Worm (Caenorhabditis elegans) whole organism, L4/young adult: Measurements from ENCODE around the gene gdi-1.
"Not testable (repeated sequence)": the region's sequence is repeated elsewhere in the genome, so short reads cannot be mapped to it uniquely, and the experiment has no call there.

ENCODE experiments used
- W03F9.2 ChIP-seq: fragments of 150-350 bp; optimal IDR thresholded peaks from 2 replicates; lab custom pipeline; 2014; ENCODE audit warnings: missing biosample characterization, missing genetic modification characterization
- dao-5 ChIP-seq: sonication (generic microtip); optimal IDR thresholded peaks from 2 replicates; lab custom pipeline; 2016; ENCODE audit warnings: missing genotype, missing genetic modification characterization, moderate library complexity, missing compliant biosample characterization
- him-1 ChIP-seq: sonication (generic microtip); optimal IDR thresholded peaks from 2 replicates; lab custom pipeline; 2016; ENCODE audit warnings: missing genotype, missing genetic modification reagents, missing genetic modification characterization, missing compliant biosample characterization

gdi-1 gene

ce11 chrIV:14800931-14801330 lies 8.2 kb upstream of the gdi-1 start:
- no peak for TF ChIP-seq him-1

- TF ChIP-seq dao-5 (tag; lab: Kevin White, UChicago) (no peak), W03F9.2 (tag; lab: Kevin White, UChicago) (no peak), him-1 (no peak)
These were observed 6.5 kb upstream of the gdi-1 start, which contains the start of gene Y57G11C.14 for ce11 chrIV:14799186-14799585. Y57G11C.14 (plus strand) TSS chrIV:14799311.

- no peak for TF ChIP-seq W03F9.2 (tag; lab: Kevin White, UChicago)
- no peak for TF ChIP-seq dao-5 (tag; lab: Kevin White, UChicago)
- TF ChIP-seq him-1: no peak
These were observed 5.2 kb upstream of the gdi-1 start, which contains the start of gene arl-8 for ce11 chrIV:14797849-14798248. arl-8 (plus strand) TSS chrIV:14798149.

- TF ChIP-seq him-1: no peak
- no peak for TF ChIP-seq W03F9.2 (tag; lab: Kevin White, UChicago)
- no peak for TF ChIP-seq dao-5 (tag; lab: Kevin White, UChicago)
These were observed 4.7 kb upstream of the gdi-1 start, which contains the start of the genes Y57G11C.1147 and nuo-3 for ce11 chrIV:14797354-14797753. Y57G11C.1147 (minus strand) TSS chrIV:14797514. nuo-3 (minus strand) TSS chrIV:14797544.

ce11 chrIV:14795918-14796488 lies 3.3 kb upstream of the gdi-1 start, which contains the start of gene coq-3:
coq-3 (minus strand) TSS chrIV:14796324.
- TF ChIP-seq dao-5 (tag; lab: Kevin White, UChicago): no peak
- no peak for TF ChIP-seq him-1
- TF ChIP-seq W03F9.2 (tag; lab: Kevin White, UChicago): no peak

- no peak for TF ChIP-seq W03F9.2 (tag; lab: Kevin White, UChicago)
- TF ChIP-seq him-1: peak; percentile 26
- TF ChIP-seq dao-5 (tag; lab: Kevin White, UChicago): no peak
These were observed 1.4 kb upstream of the gdi-1 start for ce11 chrIV:14793900-14794624.

- no peak for TF ChIP-seq dao-5 (tag; lab: Kevin White, UChicago)
- TF ChIP-seq him-1: no peak
- TF ChIP-seq W03F9.2 (tag; lab: Kevin White, UChicago): no peak
These were observed 2.1 kb downstream of the gdi-1 start for ce11 chrIV:14790579-14790978.

- TF ChIP-seq W03F9.2 (tag; lab: Kevin White, UChicago) (no peak), him-1 (peak; percentile 44)
These were observed 6.1 kb downstream of the gdi-1 start, which contains the start of gene melo-1 for ce11 chrIV:14786374-14787136. melo-1 (plus strand) TSS chrIV:14787031.

ce11 chrIV:14784481-14784880 lies 8.2 kb downstream of the gdi-1 start, which contains the start of gene nlp-56:
nlp-56 (minus strand) TSS chrIV:14784737.
- no peak for TF ChIP-seq W03F9.2 (tag; lab: Kevin White, UChicago)
- no peak for TF ChIP-seq dao-5 (tag; lab: Kevin White, UChicago)
- no peak for TF ChIP-seq him-1

ce11 chrIV:14782211-14782610 lies 10.5 kb downstream of the gdi-1 start, which contains the start of gene Y57G11C.1130:
Y57G11C.1130 (plus strand) TSS chrIV:14782511.
- no peak for TF ChIP-seq W03F9.2 (tag; lab: Kevin White, UChicago)
- TF ChIP-seq him-1: no peak
- TF ChIP-seq dao-5 (tag; lab: Kevin White, UChicago): no peak

- no peak for TF ChIP-seq dao-5 (tag; lab: Kevin White, UChicago)
- TF ChIP-seq W03F9.2 (tag; lab: Kevin White, UChicago): no peak
- TF ChIP-seq him-1: no peak
These were observed 11.2 kb downstream of the gdi-1 start, which contains the start of gene Y57G11C.8 for ce11 chrIV:14781537-14781936. Y57G11C.8 (plus strand) TSS chrIV:14781837.

- TF ChIP-seq him-1; W03F9.2 (tag; lab: Kevin White, UChicago); dao-5 (tag; lab: Kevin White, UChicago): not testable (repeated sequence)
These were observed 18.2 kb downstream of the gdi-1 start, which contains the start of gene Y57G11C.51 for ce11 chrIV:14774454-14774853. Y57G11C.51 (minus strand) TSS chrIV:14774554.

- no peak for TF ChIP-seq dao-5 (tag; lab: Kevin White, UChicago)
- no peak for TF ChIP-seq W03F9.2 (tag; lab: Kevin White, UChicago)
- TF ChIP-seq him-1: no peak
These were observed 19.2 kb downstream of the gdi-1 start, which contains the start of gene Y57G11C.36 for ce11 chrIV:14773280-14774071. Y57G11C.36 (minus strand) TSS chrIV:14773781.
